Worm (Caenorhabditis elegans) whole organism, mixed stage, embryonic: Measurements from ENCODE around the gene EEED8.13.

Experiments
- M03D4.4 ChIP-seq: sonication (generic microtip); optimal IDR thresholded peaks from 2 replicates; lab custom pipeline; 2017; ENCODE audit warnings: mild to moderate bottlenecking, missing genetic modification characterization, missing compliant biosample characterization
- bed-3 ChIP-seq: fragments of 200-800 bp; sonication (Bioruptor generic); optimal IDR thresholded peaks from 3 replicates; lab custom pipeline; 2018; ENCODE audit warnings: mild to moderate bottlenecking, missing genetic modification characterization, moderate library complexity, missing compliant biosample characterization
- blmp-1 ChIP-seq: fragments of 150-350 bp; optimal IDR thresholded peaks from 2 replicates; lab custom pipeline; 2014; ENCODE audit warnings: missing biosample characterization, missing genetic modification characterization
- ceh-39 ChIP-seq: fragments of 150-350 bp; optimal IDR thresholded peaks from 2 replicates; lab custom pipeline; 2014; ENCODE audit warnings: missing biosample characterization, missing genetic modification characterization
- ceh-43 ChIP-seq: fragments of 200-800 bp; sonication (Bioruptor generic); optimal IDR thresholded peaks from 2 replicates; lab custom pipeline; 2018; ENCODE audit warnings: mild to moderate bottlenecking, missing genetic modification characterization, moderate library complexity, missing compliant biosample characterization
- ceh-83 ChIP-seq: fragments of 200-800 bp; sonication (Bioruptor generic); optimal IDR thresholded peaks from 2 replicates; lab custom pipeline; 2018; ENCODE audit warnings: mild to moderate bottlenecking, missing genetic modification characterization, missing compliant biosample characterization
- ces-1 ChIP-seq: fragments of 150-350 bp; optimal IDR thresholded peaks from 2 replicates; lab custom pipeline; 2014; ENCODE audit warnings: missing biosample characterization, missing genetic modification reagents, missing genetic modification characterization
- cnd-1 ChIP-seq: fragments of 200-800 bp; sonication (Bioruptor generic); optimal IDR thresholded peaks from 2 replicates; lab custom pipeline; 2018; ENCODE audit warnings: mild to moderate bottlenecking, missing genetic modification characterization, missing compliant biosample characterization
- drap-1 ChIP-seq: fragments of 200-800 bp; sonication (Bioruptor generic); optimal IDR thresholded peaks from 3 replicates; lab custom pipeline; 2018; ENCODE audit warnings: mild to moderate bottlenecking, missing genetic modification characterization, missing compliant biosample characterization
- elt-1 ChIP-seq: sonication (generic microtip); optimal IDR thresholded peaks from 2 replicates; lab custom pipeline; 2017; ENCODE audit warnings: missing genetic modification characterization, mild to moderate bottlenecking, missing compliant biosample characterization, antibody characterized with exemption, moderate library complexity, borderline replicate concordance; ENCODE audit not compliant: insufficient read depth
- elt-3 ChIP-seq: fragments of 150-350 bp; optimal IDR thresholded peaks from 2 replicates; lab custom pipeline; 2014; ENCODE audit warnings: missing biosample characterization, missing genetic modification characterization
- flh-1 ChIP-seq: fragments of 200-800 bp; sonication (Bioruptor generic); optimal IDR thresholded peaks from 2 replicates; lab custom pipeline; 2018; ENCODE audit warnings: mild to moderate bottlenecking, missing genetic modification characterization, moderate library complexity, missing compliant biosample characterization
- ham-2 ChIP-seq: fragments of 200-800 bp; sonication (Bioruptor generic); optimal IDR thresholded peaks from 2 replicates; lab custom pipeline; 2018; ENCODE audit warnings: mild to moderate bottlenecking, missing genetic modification characterization, missing compliant biosample characterization
- hlh-1 ChIP-seq: fragments of 150-350 bp; optimal IDR thresholded peaks from 2 replicates; lab custom pipeline; 2014; ENCODE audit warnings: missing biosample characterization, missing genetic modification reagents, missing genetic modification characterization
- lin-13 ChIP-seq: fragments of 150-350 bp; optimal IDR thresholded peaks from 2 replicates; lab custom pipeline; 2014; ENCODE audit warnings: missing biosample characterization, missing genetic modification characterization
- lin-32 ChIP-seq: fragments of 200-800 bp; sonication (Bioruptor generic); optimal IDR thresholded peaks from 2 replicates; lab custom pipeline; 2018; ENCODE audit warnings: mild to moderate bottlenecking, missing genetic modification characterization, missing compliant biosample characterization
- lsy-2 ChIP-seq: fragments of 150-350 bp; optimal IDR thresholded peaks from 2 replicates; lab custom pipeline; 2014; ENCODE audit warnings: missing biosample characterization, missing genetic modification characterization
- mab-5 ChIP-seq: fragments of 150-350 bp; optimal IDR thresholded peaks from 2 replicates; lab custom pipeline; 2014; ENCODE audit warnings: missing biosample characterization, missing genetic modification characterization
- mep-1 ChIP-seq: fragments of 150-350 bp; optimal IDR thresholded peaks from 2 replicates; lab custom pipeline; 2017; ENCODE audit warnings: missing biosample characterization, missing genetic modification reagents, missing genetic modification characterization, inconsistent platforms
- mls-2 ChIP-seq: sonication (generic microtip); optimal IDR thresholded peaks from 2 replicates; lab custom pipeline; 2016; ENCODE audit warnings: mild to moderate bottlenecking, missing genetic modification characterization, moderate library complexity, missing compliant biosample characterization
- nhr-12 ChIP-seq: fragments of 150-350 bp; optimal IDR thresholded peaks from 2 replicates; lab custom pipeline; 2014; ENCODE audit warnings: missing biosample characterization, missing genetic modification characterization
- nhr-2 ChIP-seq: fragments of 150-350 bp; optimal IDR thresholded peaks from 2 replicates; lab custom pipeline; 2014; ENCODE audit warnings: missing biosample characterization, missing genetic modification characterization
- nhr-237 ChIP-seq: fragments of 150-350 bp; optimal IDR thresholded peaks from 2 replicates; lab custom pipeline; 2014; ENCODE audit warnings: missing biosample characterization, missing genetic modification characterization
- nhr-28 ChIP-seq: fragments of 150-350 bp; optimal IDR thresholded peaks from 2 replicates; lab custom pipeline; 2014; ENCODE audit warnings: missing biosample characterization, missing genetic modification characterization
- nhr-76 ChIP-seq: sonication (generic microtip); optimal IDR thresholded peaks from 2 replicates; lab custom pipeline; 2017; ENCODE audit warnings: missing biosample characterization, missing genetic modification characterization
- pha-4 ChIP-seq: fragments of 150-350 bp; optimal IDR thresholded peaks from 2 replicates; lab custom pipeline; 2018; ENCODE audit warnings: missing biosample characterization, missing genetic modification reagents, missing genetic modification characterization
- sem-2 ChIP-seq: fragments of 200-800 bp; sonication (Bioruptor generic); optimal IDR thresholded peaks from 2 replicates; lab custom pipeline; 2018; ENCODE audit warnings: mild to moderate bottlenecking, missing genetic modification characterization, missing compliant biosample characterization
- snpc-4 ChIP-seq: fragments of 150-350 bp; optimal IDR thresholded peaks from 2 replicates; lab custom pipeline; 2014; ENCODE audit warnings: missing biosample characterization, missing genetic modification characterization
- sptf-1 ChIP-seq: sonication (generic microtip); optimal IDR thresholded peaks from 2 replicates; lab custom pipeline; 2017; ENCODE audit warnings: mild to moderate bottlenecking, missing genetic modification characterization, moderate library complexity, missing compliant biosample characterization
- tbx-8 ChIP-seq: fragments of 200-800 bp; sonication (Bioruptor generic); optimal IDR thresholded peaks from 2 replicates; lab custom pipeline; 2018; ENCODE audit warnings: mild to moderate bottlenecking, missing genetic modification characterization, moderate library complexity, missing compliant biosample characterization
- unc-120 ChIP-seq: sonication (generic microtip); optimal IDR thresholded peaks from 2 replicates; lab custom pipeline; 2017; ENCODE audit warnings: missing genetic modification characterization, missing compliant biosample characterization; ENCODE audit not compliant: poor library complexity, severe bottlenecking
- unc-39 ChIP-seq: fragments of 150-350 bp; optimal IDR thresholded peaks from 2 replicates; lab custom pipeline; 2014; ENCODE audit warnings: missing biosample characterization, missing genetic modification characterization
- unc-62 ChIP-seq: fragments of 150-350 bp; optimal IDR thresholded peaks from 2 replicates; lab custom pipeline; 2014; ENCODE audit warnings: missing biosample characterization, missing genetic modification reagents, missing genetic modification characterization
- zip-8 ChIP-seq: fragments of 150-350 bp; optimal IDR thresholded peaks from 2 replicates; lab custom pipeline; 2014; ENCODE audit warnings: missing biosample characterization, missing genetic modification characterization
- ztf-11 ChIP-seq: fragments of 150-350 bp; optimal IDR thresholded peaks from 2 replicates; lab custom pipeline; 2014; ENCODE audit warnings: missing biosample characterization, missing genetic modification characterization

Gene EEED8.13

DNA sequence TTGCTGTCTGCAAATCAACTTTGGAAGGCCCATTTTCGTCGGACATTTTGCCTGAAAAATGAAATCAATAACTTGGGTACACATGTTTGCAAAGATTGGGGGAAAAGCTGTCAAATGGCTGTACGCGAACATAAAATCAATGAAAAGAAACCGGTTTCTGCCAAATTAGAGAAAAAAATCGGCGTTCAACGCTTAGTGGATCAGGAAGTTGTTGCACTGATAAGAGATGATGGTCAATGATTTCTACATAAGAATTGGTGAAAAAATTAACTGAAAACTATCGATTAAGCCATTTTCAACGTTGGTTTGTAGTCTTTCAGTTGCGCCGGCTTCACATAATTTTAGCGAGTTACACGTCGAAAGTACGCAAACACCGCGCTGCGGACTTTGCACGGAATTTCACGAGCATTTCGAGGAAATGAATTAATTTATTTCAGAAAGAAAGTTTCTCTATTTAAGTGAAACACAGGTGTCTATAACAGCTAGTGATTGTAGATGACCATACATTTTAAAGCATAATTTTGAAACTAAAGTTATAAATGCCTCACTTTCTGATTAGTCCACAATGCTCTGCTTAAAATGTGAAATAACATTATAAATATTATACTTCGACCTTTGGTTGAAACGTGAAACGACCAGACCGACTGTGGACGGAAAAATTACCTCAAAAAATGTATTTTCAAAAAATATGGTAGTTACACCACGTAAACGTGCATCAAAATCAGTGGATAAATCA, 17.3 kb upstream of the EEED8.13 start, which contains the start of the genes F07F6.4 and F07F6.2:
TSS of gene F07F6.4 (minus strand) at position 51 of the 736 bp plus-strand sequence.
TSS of gene F07F6.2 (plus strand) at position 686 of the 736 bp plus-strand sequence.
- TF ChIP-seq blmp-1 (no peak), mab-5 (no peak), tbx-8 (GFP tag; lab: Kevin White, UChicago) (no peak), ceh-83 (peak; percentile 19), sptf-1 (tag; lab: Kevin White, UChicago) (no peak), drap-1 (GFP tag; lab: Kevin White, UChicago) (no peak), nhr-2 (tag; lab: Kevin White, UChicago) (no peak), mls-2 (no peak), lin-13 (tag; lab: Kevin White, UChicago) (no peak), lsy-2 (tag; lab: Kevin White, UChicago) (no peak), bed-3 (GFP tag; lab: Kevin White, UChicago) (no peak), mep-1 (peak; percentile 7), lin-32 (GFP tag; lab: Kevin White, UChicago) (no peak), elt-3 (tag; lab: Kevin White, UChicago) (no peak), M03D4.4 (no peak), cnd-1 (no peak), elt-1 (tag; lab: Kevin White, UChicago) (no peak), ztf-11 (tag; lab: Kevin White, UChicago) (no peak), nhr-237 (tag; lab: Kevin White, UChicago) (no peak), unc-62 (GFP tag; lab: Kevin White, UChicago) (no peak), zip-8 (tag; lab: Kevin White, UChicago) (no peak), nhr-76 (no peak), unc-120 (tag; lab: Kevin White, UChicago) (no peak), ham-2 (GFP tag; lab: Kevin White, UChicago) (peak; percentile 0), unc-39 (tag; lab: Kevin White, UChicago) (no peak), sem-2 (GFP tag; lab: Kevin White, UChicago) (no peak)
- TF ChIP-seq, all 35 proteins: peak for 3

DNA sequence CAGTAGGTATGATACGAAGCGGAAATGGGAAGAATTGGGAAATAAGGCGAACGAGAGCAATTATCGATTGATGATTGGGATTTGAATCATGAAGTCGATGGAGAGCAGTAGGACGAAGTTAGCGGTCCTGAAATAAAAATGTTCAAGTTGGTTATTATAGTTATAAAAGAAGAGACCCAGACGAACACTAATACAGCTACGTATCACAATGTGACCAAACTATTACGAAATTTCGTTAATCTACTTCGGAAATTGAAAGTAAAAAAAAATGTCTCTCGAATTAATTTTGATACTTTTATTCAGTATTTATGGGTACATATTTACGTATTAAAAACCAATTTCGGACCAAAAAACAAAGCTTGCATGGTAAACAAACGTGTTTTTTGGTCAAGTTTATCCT, 14.1 kb upstream of the EEED8.13 start:
- TF ChIP-seq nhr-28 (tag; lab: Kevin White, UChicago), result no peak
- TF ChIP-seq nhr-2 (tag; lab: Kevin White, UChicago), result no peak
- TF ChIP-seq lin-32 (GFP tag; lab: Kevin White, UChicago), result no peak
- no peak for TF ChIP-seq nhr-76
- no peak for TF ChIP-seq unc-120 (tag; lab: Kevin White, UChicago)
- TF ChIP-seq blmp-1, result no peak

DNA sequence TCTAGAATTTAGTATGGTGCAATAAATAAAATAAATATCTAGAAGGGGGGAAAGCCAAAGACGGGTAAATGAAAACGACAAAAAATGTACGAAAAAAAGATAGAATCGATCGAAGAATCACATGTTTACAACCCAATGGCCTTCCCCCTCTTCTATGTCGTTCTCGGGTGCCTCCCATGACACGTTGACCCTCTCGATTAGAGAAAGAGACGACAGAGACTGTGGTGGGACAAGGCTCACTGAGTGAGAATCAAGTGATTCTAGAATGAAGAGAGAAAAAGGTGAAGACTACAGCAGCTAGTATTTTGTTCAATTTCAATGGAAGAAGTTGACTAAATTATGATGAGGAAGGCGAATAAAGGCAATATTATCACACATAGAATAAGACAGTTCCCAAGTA, 13.7 kb upstream of the EEED8.13 start:
- TF ChIP-seq blmp-1 (no peak), elt-1 (tag; lab: Kevin White, UChicago) (no peak), nhr-28 (tag; lab: Kevin White, UChicago) (no peak), elt-3 (tag; lab: Kevin White, UChicago) (no peak), nhr-2 (tag; lab: Kevin White, UChicago) (no peak), mep-1 (peak; percentile 3), M03D4.4 (no peak), hlh-1 (tag; lab: Kevin White, UChicago) (no peak), ces-1 (GFP tag; lab: Kevin White, UChicago) (no peak), ceh-43 (GFP tag; lab: Kevin White, UChicago) (no peak), pha-4 (tag; lab: Kevin White, UChicago) (peak; percentile 33), unc-120 (tag; lab: Kevin White, UChicago) (peak; percentile 29), cnd-1 (no peak), ztf-11 (tag; lab: Kevin White, UChicago) (no peak), tbx-8 (GFP tag; lab: Kevin White, UChicago) (no peak), mab-5 (no peak), lin-32 (GFP tag; lab: Kevin White, UChicago) (no peak), bed-3 (GFP tag; lab: Kevin White, UChicago) (no peak), ham-2 (GFP tag; lab: Kevin White, UChicago) (no peak), unc-62 (GFP tag; lab: Kevin White, UChicago) (peak; percentile 39), flh-1 (no peak), mls-2 (no peak), ceh-39 (tag; lab: Kevin White, UChicago) (peak; percentile 18), drap-1 (GFP tag; lab: Kevin White, UChicago) (no peak), lin-13 (tag; lab: Kevin White, UChicago) (no peak), unc-39 (tag; lab: Kevin White, UChicago) (no peak), nhr-237 (tag; lab: Kevin White, UChicago) (no peak), ceh-83 (no peak), nhr-12 (tag; lab: Kevin White, UChicago) (no peak), sem-2 (GFP tag; lab: Kevin White, UChicago) (no peak), snpc-4 (tag; lab: Kevin White, UChicago) (no peak), sptf-1 (tag; lab: Kevin White, UChicago) (peak; percentile 38), zip-8 (tag; lab: Kevin White, UChicago) (no peak), lsy-2 (tag; lab: Kevin White, UChicago) (no peak), nhr-76 (no peak)
- TF ChIP-seq, all 35 proteins: peak for 6
